Fruit fly (Drosophila melanogaster): ENCODE data around the gene Ipp.

Ipp gene

dm6 chr3R:13958582-13958981, at the start of gene Ipp (continued):
- TF ChIP-seq CG43689 (GFP tag; IDR thresholded peaks at IDR 0.05) (no peak), BtbVII (GFP tag; optimal IDR thresholded peaks at IDR 0.05) (no peak), amos (GFP tag; IDR thresholded peaks at IDR 0.05; ENCODE audit: partially characterized antibody) (no peak), pnt (GFP tag; optimal IDR thresholded peaks at IDR 0.05) (no peak), zen2 (GFP tag; IDR thresholded peaks at IDR 0.05; ENCODE audit: partially characterized antibody) (no peak), gem (tag; optimal IDR thresholded peaks at IDR 0.05) (no peak), klu (GFP tag; IDR thresholded peaks at IDR 0.05) (no peak), Sry-δ (GFP tag; optimal IDR thresholded peaks at IDR 0.05) (peak; percentile 3), ab (GFP tag; optimal IDR thresholded peaks at IDR 0.05) (no peak), CG14710 (tag; optimal IDR thresholded peaks at IDR 0.05) (peak; percentile 34), aop (GFP tag; IDR thresholded peaks at IDR 0.05) (no peak), MBD-R2 (GFP tag; IDR thresholded peaks at IDR 0.05) (peak; percentile 66), CG18262 (tag; optimal IDR thresholded peaks at IDR 0.05) (no peak), bbx (GFP tag; IDR thresholded peaks at IDR 0.05; ENCODE audit: partially characterized antibody) (no peak), CG4404 (GFP tag; IDR thresholded peaks at IDR 0.05) (no peak), MESR4 (GFP tag; optimal IDR thresholded peaks at IDR 0.05) (peak; percentile 47), pzg (GFP tag; optimal IDR thresholded peaks at IDR 0.05) (peak; percentile 87), gsb (GFP tag; IDR thresholded peaks at IDR 0.05) (no peak), ewg (GFP tag; optimal IDR thresholded peaks at IDR 0.05) (no peak), ato (GFP tag; IDR thresholded peaks at IDR 0.05; ENCODE audit: partially characterized antibody) (no peak; the same call in 1 of the 2 replicates), Scr (GFP tag; IDR thresholded peaks at IDR 0.05; ENCODE audit: partially characterized antibody) (no peak), Rx (GFP tag; IDR thresholded peaks at IDR 0.05) (no peak), jing (GFP tag; optimal IDR thresholded peaks at IDR 0.05) (no peak), BEAF-32 (GFP tag; optimal IDR thresholded peaks at IDR 0.05) (peak; percentile 26), Jarid2 (GFP tag; optimal IDR thresholded peaks at IDR 0.05) (no peak), hth (optimal IDR thresholded peaks at IDR 0.05) (no peak), sr (GFP tag; IDR thresholded peaks at IDR 0.05) (no peak), CG6254 (GFP tag; optimal IDR thresholded peaks at IDR 0.05) (no peak), CG17829 (tag; optimal IDR thresholded peaks at IDR 0.05) (no peak), Ada2b (GFP tag; IDR thresholded peaks at IDR 0.05) (no peak), CG17328 (GFP tag; IDR thresholded peaks at IDR 0.05) (no peak), hkb (optimal IDR thresholded peaks at IDR 0.05) (peak; percentile 48), hkb (GFP tag; IDR thresholded peaks at IDR 0.05) (no peak), so (GFP tag; IDR thresholded peaks at IDR 0.05) (no peak), inv (GFP tag; IDR thresholded peaks at IDR 0.05; ENCODE audit: partially characterized antibody) (no peak), Dll (GFP tag; IDR thresholded peaks at IDR 0.05; ENCODE audit: partially characterized antibody) (peak; percentile 27; the same call in 1 of the 4 replicates), HLH4C (GFP tag; IDR thresholded peaks at IDR 0.05; ENCODE audit: partially characterized antibody) (no peak), Awh (GFP tag; IDR thresholded peaks at IDR 0.05) (no peak), Bgb (GFP tag; IDR thresholded peaks at IDR 0.05; ENCODE audit: partially characterized antibody) (no peak), CrebB (tag; optimal IDR thresholded peaks at IDR 0.05) (no peak), Meics (GFP tag; optimal IDR thresholded peaks at IDR 0.05) (no peak), Optix (GFP tag; IDR thresholded peaks at IDR 0.05) (no peak), repo (GFP tag; optimal IDR thresholded peaks at IDR 0.05) (no peak), gfzf (GFP tag; optimal IDR thresholded peaks at IDR 0.05) (peak; percentile 93), CG17912 (GFP tag; optimal IDR thresholded peaks at IDR 0.05) (no peak), CG10654 (GFP tag; optimal IDR thresholded peaks at IDR 0.05) (no peak)
